Fruit fly (Drosophila melanogaster) Kc167 (cell line): Measurements from ENCODE around the gene CG5835.

ENCODE experiments used
- Myc ChIP-seq: fragments of >200 bp; optimal IDR thresholded peaks from 2 replicates; lab custom pipeline; 2017; ENCODE audit warnings: missing external identifiers
- Sin3A ChIP-seq: fragments of >200 bp; optimal IDR thresholded peaks from 2 replicates; lab custom pipeline; 2018; ENCODE audit warnings: missing external identifiers
- h ChIP-seq: fragments of >200 bp; optimal IDR thresholded peaks from 3 replicates; lab custom pipeline; 2018; ENCODE audit warnings: missing external identifiers
- insv ChIP-seq: fragments of >200 bp; optimal IDR thresholded peaks from 3 replicates; lab custom pipeline; 2018; ENCODE audit warnings: missing external identifiers
- psq ChIP-seq: fragments of >200 bp; optimal IDR thresholded peaks from 2 replicates; lab custom pipeline; 2017; ENCODE audit warnings: missing external identifiers
- ttk ChIP-seq: sonication (Bioruptor generic); optimal IDR thresholded peaks from 2 replicates; lab custom pipeline; 2017; ENCODE audit warnings: missing external identifiers

CG5835 gene

dm6 chr3R:19153502-19153983 lies at the start of gene CG5835:
CG5835 (minus strand) TSS chr3R:19153686.
- TF ChIP-seq Myc (no peak), Sin3A (lab: Kevin White, UChicago) (no peak), insv (lab: Kevin White, UChicago) (no peak), h (lab: Kevin White, UChicago) (no peak), psq (lab: Kevin White, UChicago) (no peak), ttk (lab: Kevin White, UChicago) (no peak)

dm6 chr3R:19190020-19190419 lies 36.5 kb upstream of the CG5835 start:
- no peak for TF ChIP-seq insv (lab: Kevin White, UChicago)
- TF ChIP-seq psq (lab: Kevin White, UChicago), result no peak
- no peak for TF ChIP-seq Myc
- TF ChIP-seq h (lab: Kevin White, UChicago), result no peak
- no peak for TF ChIP-seq Sin3A (lab: Kevin White, UChicago)
- TF ChIP-seq ttk (lab: Kevin White, UChicago), result no peak

dm6 chr3R:19187717-19188149 lies 34.2 kb upstream of the CG5835 start:
- TF ChIP-seq h (lab: Kevin White, UChicago) (no peak), Myc (no peak), insv (lab: Kevin White, UChicago) (no peak), ttk (lab: Kevin White, UChicago) (no peak), psq (lab: Kevin White, UChicago) (no peak), Sin3A (lab: Kevin White, UChicago) (no peak)

dm6 chr3R:19182848-19183247 lies 29.4 kb upstream of the CG5835 start:
- no peak for TF ChIP-seq Myc
- TF ChIP-seq psq (lab: Kevin White, UChicago), result no peak
- no peak for TF ChIP-seq h (lab: Kevin White, UChicago)
- TF ChIP-seq insv (lab: Kevin White, UChicago), result no peak
- no peak for TF ChIP-seq ttk (lab: Kevin White, UChicago)
- TF ChIP-seq Sin3A (lab: Kevin White, UChicago), result no peak

dm6 chr3R:19181214-19181613 lies 27.7 kb upstream of the CG5835 start:
- no peak for TF ChIP-seq Sin3A (lab: Kevin White, UChicago)

dm6 chr3R:19180263-19180893 lies 26.9 kb upstream of the CG5835 start, which contains the start of the genes CG5555 and myd:
CG5555 (minus strand) TSS chr3R:19180538.
myd (plus strand) TSS chr3R:19180659.
- TF ChIP-seq insv (lab: Kevin White, UChicago), result no peak
- no peak for TF ChIP-seq Sin3A (lab: Kevin White, UChicago)
- no peak for TF ChIP-seq h (lab: Kevin White, UChicago)
- no peak for TF ChIP-seq psq (lab: Kevin White, UChicago)
- no peak for TF ChIP-seq ttk (lab: Kevin White, UChicago)
- no peak for TF ChIP-seq Myc

dm6 chr3R:19176700-19177099 lies 23.2 kb upstream of the CG5835 start, which contains the start of gene CG14282:
CG14282 (plus strand) TSS chr3R:19177000.
- TF ChIP-seq h (lab: Kevin White, UChicago), result no peak
- no peak for TF ChIP-seq insv (lab: Kevin White, UChicago)
- no peak for TF ChIP-seq ttk (lab: Kevin White, UChicago)
- TF ChIP-seq Myc, result no peak
- TF ChIP-seq Sin3A (lab: Kevin White, UChicago), result no peak
- no peak for TF ChIP-seq psq (lab: Kevin White, UChicago)

- TF ChIP-seq h (lab: Kevin White, UChicago) (no peak), ttk (lab: Kevin White, UChicago) (no peak), Myc (no peak), psq (lab: Kevin White, UChicago) (no peak), Sin3A (lab: Kevin White, UChicago) (no peak), insv (lab: Kevin White, UChicago) (no peak)
Observed at dm6 chr3R:19174512-19174911, 21.0 kb upstream of the CG5835 start.

dm6 chr3R:19167521-19167920 lies 14.0 kb upstream of the CG5835 start:
- no peak for TF ChIP-seq h (lab: Kevin White, UChicago)
- no peak for TF ChIP-seq Myc
- no peak for TF ChIP-seq Sin3A (lab: Kevin White, UChicago)
- TF ChIP-seq psq (lab: Kevin White, UChicago), result no peak
- no peak for TF ChIP-seq insv (lab: Kevin White, UChicago)

dm6 chr3R:19166077-19166778 lies 12.7 kb upstream of the CG5835 start:
- TF ChIP-seq psq (lab: Kevin White, UChicago), result no peak
- TF ChIP-seq ttk (lab: Kevin White, UChicago), result no peak
- no peak for TF ChIP-seq insv (lab: Kevin White, UChicago)
- TF ChIP-seq Myc, result no peak
- no peak for TF ChIP-seq h (lab: Kevin White, UChicago)
- TF ChIP-seq Sin3A (lab: Kevin White, UChicago), result no peak

- TF ChIP-seq ttk (lab: Kevin White, UChicago) (no peak), h (lab: Kevin White, UChicago) (no peak), Myc (no peak), Sin3A (lab: Kevin White, UChicago) (no peak), psq (lab: Kevin White, UChicago) (no peak), insv (lab: Kevin White, UChicago) (no peak)
Observed at dm6 chr3R:19165620-19166055, 12.2 kb upstream of the CG5835 start.
